Worm (Caenorhabditis elegans): ENCODE data around the gene T22E5.1.

ce11 chrX:6412575-6412974, at the start of gene T22E5.1:
- TF ChIP-seq elt-2 (tag; optimal IDR thresholded peaks at IDR 0.05) (no peak), hlh-13 (GFP tag; optimal IDR thresholded peaks at IDR 0.05) (no peak), ceh-30 (tag; optimal IDR thresholded peaks at IDR 0.05) (no peak), pax-1 (tag; optimal IDR thresholded peaks at IDR 0.05) (no peak), lim-6 (tag; optimal IDR thresholded peaks at IDR 0.05) (no peak), eyg-1 (tag; optimal IDR thresholded peaks at IDR 0.05) (no peak)
